Fruit fly (Drosophila melanogaster): ENCODE data around the gene Ir62a.

Ir62a gene

dm6 chr3L:1502086-1502893 lies 28.8 kb downstream of the Ir62a start, which contains the start of the genes hfp and Psa (continued):
- TF ChIP-seq YL-1 (GFP tag; optimal IDR thresholded peaks at IDR 0.05) (peak; percentile 89), Dp (GFP tag; optimal IDR thresholded peaks at IDR 0.05) (peak; percentile 79), CG1832 (GFP tag; optimal IDR thresholded peaks at IDR 0.05) (peak; percentile 5), vnd (GFP tag; IDR thresholded peaks at IDR 0.05; ENCODE audit: partially characterized antibody) (peak; percentile 66), CG11560 (tag; IDR thresholded peaks at IDR 0.05) (peak; percentile 98), Pdp1 (GFP tag; optimal IDR thresholded peaks at IDR 0.05) (peak in 1 of 2 experiments; percentile 56), inv (GFP tag; IDR thresholded peaks at IDR 0.05; ENCODE audit: partially characterized antibody) (peak; percentile 35; the same call in 1 of the 2 replicates), CG2712 (tag; optimal IDR thresholded peaks at IDR 0.05) (peak; percentile 4)

dm6 chr3L:1496408-1496807 lies 34.7 kb downstream of the Ir62a start, which contains the start of gene CG12084:
Gene CG12084, minus strand, starts transcription at chr3L:1496643.
- TF ChIP-seq CG15601 (tag; optimal IDR thresholded peaks at IDR 0.05) (no peak), abd-A (tag; optimal IDR thresholded peaks at IDR 0.05) (no peak), CG9876 (GFP tag; optimal IDR thresholded peaks at IDR 0.05) (no peak), tgo (GFP tag; IDR thresholded peaks at IDR 0.05) (no peak), CG4282 (GFP tag; optimal IDR thresholded peaks at IDR 0.05) (no peak), CG17359 (tag; optimal IDR thresholded peaks at IDR 0.05) (no peak), yki (optimal IDR thresholded peaks at IDR 0.05) (no peak), CG30403 (GFP tag; optimal IDR thresholded peaks at IDR 0.05) (no peak), CkIIα-i1 (GFP tag; IDR thresholded peaks at IDR 0.05) (no peak), CG6854 (GFP tag; optimal IDR thresholded peaks at IDR 0.05) (peak; percentile 20), ftz-f1 (GFP tag; optimal IDR thresholded peaks at IDR 0.05) (no peak), btn (GFP tag; optimal IDR thresholded peaks at IDR 0.05) (no peak), CG1233 (GFP tag; optimal IDR thresholded peaks at IDR 0.05) (no peak), E2f2 (GFP tag; IDR thresholded peaks at IDR 0.05) (peak; percentile 36), lola (GFP tag; optimal IDR thresholded peaks at IDR 0.05) (no peak), CG4617 (GFP tag; optimal IDR thresholded peaks at IDR 0.05; ENCODE audit: borderline replicate concordance) (peak; percentile 89), Pdp1 (GFP tag; optimal IDR thresholded peaks at IDR 0.05) (peak in 1 of 2 experiments; percentile 29), Hr39 (optimal IDR thresholded peaks at IDR 0.05) (no peak), Nf-YC (tag; optimal IDR thresholded peaks at IDR 0.05) (no peak), Sry-δ (GFP tag; optimal IDR thresholded peaks at IDR 0.05) (peak; percentile 21), Dll (GFP tag; IDR thresholded peaks at IDR 0.05; ENCODE audit: partially characterized antibody) (no peak), Sin3A (optimal IDR thresholded peaks at IDR 0.05) (peak; percentile 64), sr (GFP tag; IDR thresholded peaks at IDR 0.05) (no peak), CG11695 (GFP tag; IDR thresholded peaks at IDR 0.05) (no peak), CG2129 (GFP tag; IDR thresholded peaks at IDR 0.05; ENCODE audit: partially characterized antibody) (no peak), Jarid2 (GFP tag; optimal IDR thresholded peaks at IDR 0.05) (no peak), Tbp (GFP tag; optimal IDR thresholded peaks at IDR 0.05) (no peak), CG13624 (GFP tag; optimal IDR thresholded peaks at IDR 0.05) (no peak), Dp (GFP tag; optimal IDR thresholded peaks at IDR 0.05) (peak; percentile 26), fd102C (GFP tag; optimal IDR thresholded peaks at IDR 0.05) (no peak), kah (GFP tag; optimal IDR thresholded peaks at IDR 0.05) (no peak), fd3F (GFP tag; optimal IDR thresholded peaks at IDR 0.05) (no peak), usp (GFP tag; optimal IDR thresholded peaks at IDR 0.05) (no peak), CG1647 (GFP tag; optimal IDR thresholded peaks at IDR 0.05) (no peak), inv (GFP tag; IDR thresholded peaks at IDR 0.05; ENCODE audit: partially characterized antibody) (no peak), Fer2 (tag; optimal IDR thresholded peaks at IDR 0.05) (no peak), Nf-YA (GFP tag; IDR thresholded peaks at IDR 0.05) (no peak), slbo (GFP tag; IDR thresholded peaks at IDR 0.05) (no peak), Scr (GFP tag; IDR thresholded peaks at IDR 0.05; ENCODE audit: partially characterized antibody) (peak; percentile 25), CG12659 (GFP tag; optimal IDR thresholded peaks at IDR 0.05) (peak; percentile 42), dmrt99B (tag; optimal IDR thresholded peaks at IDR 0.05) (no peak), GATAe (GFP tag; conservative IDR thresholded peaks at IDR 0.05) (no peak), CG33213 (GFP tag; optimal IDR thresholded peaks at IDR 0.05) (peak; percentile 21)
